Fruit fly (Drosophila melanogaster): ENCODE measurements around the gene CG2991.

Gene CG2991

dm6 chr2L:2882968-2883702, 26.2 kb downstream of the CG2991 start (continued):
- no peak for TF ChIP-seq Lhr (GFP tag; optimal IDR thresholded peaks at IDR 0.05)
- no peak for TF ChIP-seq CG42726 (GFP tag; IDR thresholded peaks at IDR 0.05; ENCODE audit: partially characterized antibody)
- TF ChIP-seq CG14050 (GFP tag; IDR thresholded peaks at IDR 0.05): peak; percentile 13; the same call in 1 of the 3 replicates
- TF ChIP-seq BEAF-32 (GFP tag; optimal IDR thresholded peaks at IDR 0.05): peak; percentile 42
- TF ChIP-seq CG3847 (GFP tag; IDR thresholded peaks at IDR 0.05): peak; percentile 50
- no peak for TF ChIP-seq CG31388 (GFP tag; optimal IDR thresholded peaks at IDR 0.05)
- TF ChIP-seq HLH4C (GFP tag; IDR thresholded peaks at IDR 0.05; ENCODE audit: partially characterized antibody): no peak
- TF ChIP-seq Opbp (GFP tag; IDR thresholded peaks at IDR 0.05; ENCODE audit: partially characterized antibody): no peak; the same call in 2 of the 3 replicates
- peak; percentile 57 for TF ChIP-seq CG11504 (tag; optimal IDR thresholded peaks at IDR 0.05)
- TF ChIP-seq CG10267 (tag; optimal IDR thresholded peaks at IDR 0.05): peak; percentile 38
- peak; percentile 51 for TF ChIP-seq CG1603 (tag; optimal IDR thresholded peaks at IDR 0.05)
- peak; percentile 25 for TF ChIP-seq gfzf (GFP tag; optimal IDR thresholded peaks at IDR 0.05)
- peak; percentile 32 for TF ChIP-seq MESR4 (GFP tag; optimal IDR thresholded peaks at IDR 0.05)
- peak; percentile 28 for TF ChIP-seq ems (GFP tag; optimal IDR thresholded peaks at IDR 0.05)
- TF ChIP-seq ranshi (GFP tag; IDR thresholded peaks at IDR 0.05): peak; percentile 58; the same call in 1 of the 2 replicates
- TF ChIP-seq Hmx (GFP tag; optimal IDR thresholded peaks at IDR 0.05): no peak
- TF ChIP-seq Abd-B (GFP tag; optimal IDR thresholded peaks at IDR 0.05): peak; percentile 34
- TF ChIP-seq CG2199 (GFP tag; IDR thresholded peaks at IDR 0.05): 0 out of 3 replicates have a peak, but pooled peaks have one; percentile 69
- TF ChIP-seq CG13775 (GFP tag; optimal IDR thresholded peaks at IDR 0.05): peak; percentile 48
- no peak for TF ChIP-seq Lim3 (GFP tag; IDR thresholded peaks at IDR 0.05)
- TF ChIP-seq fd3F (GFP tag; optimal IDR thresholded peaks at IDR 0.05): peak; percentile 40
- TF ChIP-seq org-1 (GFP tag; optimal IDR thresholded peaks at IDR 0.05): peak; percentile 48
- peak; percentile 48 for TF ChIP-seq D19A (tag; optimal IDR thresholded peaks at IDR 0.05)
- peak; percentile 25 for TF ChIP-seq CG12219 (GFP tag; optimal IDR thresholded peaks at IDR 0.05)
- TF ChIP-seq Mad (GFP tag; optimal IDR thresholded peaks at IDR 0.05): peak; percentile 29
- TF ChIP-seq CG6272 (GFP tag; IDR thresholded peaks at IDR 0.05): no peak
- TF ChIP-seq CG12299 (tag; optimal IDR thresholded peaks at IDR 0.05): peak; percentile 30
- no peak for TF ChIP-seq CG32767 (GFP tag; IDR thresholded peaks at IDR 0.05)
- TF ChIP-seq CG33557 (GFP tag; optimal IDR thresholded peaks at IDR 0.05): no peak
- peak in 1 of 2 experiments; percentile 7 for TF ChIP-seq Hr78 (GFP tag; optimal IDR thresholded peaks at IDR 0.05)
- TF ChIP-seq az2 (GFP tag; optimal IDR thresholded peaks at IDR 0.05): peak; percentile 34
- TF ChIP-seq bbx (GFP tag; IDR thresholded peaks at IDR 0.05; ENCODE audit: partially characterized antibody): peak; percentile 35; the same call in 1 of the 2 replicates
- no peak for TF ChIP-seq hkb (optimal IDR thresholded peaks at IDR 0.05)
- TF ChIP-seq hkb (GFP tag; IDR thresholded peaks at IDR 0.05): peak; percentile 47
- TF ChIP-seq Elba2 (GFP tag; optimal IDR thresholded peaks at IDR 0.05): no peak
- peak; percentile 44 for TF ChIP-seq dm (GFP tag; optimal IDR thresholded peaks at IDR 0.05)
- TF ChIP-seq Vsx1 (GFP tag; optimal IDR thresholded peaks at IDR 0.05): peak; percentile 15
- no peak for TF ChIP-seq zen2 (GFP tag; IDR thresholded peaks at IDR 0.05; ENCODE audit: partially characterized antibody)
- peak; percentile 25 for TF ChIP-seq en (GFP tag; optimal IDR thresholded peaks at IDR 0.05)
- no peak for TF ChIP-seq CG18619 (GFP tag; optimal IDR thresholded peaks at IDR 0.05)
- peak; percentile 42 for TF ChIP-seq Xbp1 (GFP tag; optimal IDR thresholded peaks at IDR 0.05)
- no peak for TF ChIP-seq CG4404 (GFP tag; IDR thresholded peaks at IDR 0.05)
- peak; percentile 68 for TF ChIP-seq Atf6 (GFP tag; IDR thresholded peaks at IDR 0.05)
- peak; percentile 34 for TF ChIP-seq CG6683 (GFP tag; optimal IDR thresholded peaks at IDR 0.05)
- TF ChIP-seq pnt (GFP tag; optimal IDR thresholded peaks at IDR 0.05): no peak
- TF ChIP-seq CG12942 (GFP tag; optimal IDR thresholded peaks at IDR 0.05): peak; percentile 42
- TF ChIP-seq CG15514 (GFP tag; optimal IDR thresholded peaks at IDR 0.05): peak; percentile 68
- peak; percentile 36 for TF ChIP-seq Antp (GFP tag; optimal IDR thresholded peaks at IDR 0.05)

Measured in whole organism, embryonic.